Worm (Caenorhabditis elegans): ENCODE results near the gene F13E9.12.

DNA sequence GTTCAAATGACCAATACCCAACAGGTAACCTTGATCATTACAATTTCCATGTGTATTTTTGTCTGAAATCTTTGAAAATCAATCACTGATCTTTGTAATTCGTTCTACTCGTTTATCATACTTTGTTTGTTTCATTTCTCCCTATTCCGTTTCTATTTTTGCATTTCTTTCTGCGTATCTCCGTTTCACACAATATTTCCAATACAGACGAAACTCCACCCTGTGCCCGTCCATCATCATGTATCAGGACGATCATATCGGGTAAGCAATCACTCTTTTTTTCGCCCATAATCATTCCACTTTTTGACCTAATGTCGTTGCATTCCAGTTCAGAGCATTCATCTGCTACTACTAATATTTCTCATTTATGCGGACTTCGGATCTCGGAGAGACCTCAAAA is 35.3 kb upstream of the F13E9.12 start, which contains the start of gene pyk-2:
- TF ChIP-seq hlh-30 (tag; optimal IDR thresholded peaks at IDR 0.05; ENCODE audit: insufficient read depth), result peak; percentile 63
- TF ChIP-seq snpc-4 (tag; optimal IDR thresholded peaks at IDR 0.05), result no peak
- no peak for TF ChIP-seq nhr-237 (tag; optimal IDR thresholded peaks at IDR 0.05)
- no peak for TF ChIP-seq daf-8 (GFP tag; IDR thresholded peaks at IDR 0.05)
- TF ChIP-seq F26F4.8 (GFP tag; conservative IDR thresholded peaks at IDR 0.05), result no peak

All from whole organism, L4 larva.